Worm (Caenorhabditis elegans) whole organism, mixed stage, embryonic: Measurements from ENCODE around the gene C01G5.25.
"Not testable (repeated sequence)": the region's sequence is repeated elsewhere in the genome, so short reads cannot be mapped to it uniquely, and the experiment has no call there.

Experiments
- ham-2 ChIP-seq: fragments of 200-800 bp; sonication (Bioruptor generic); optimal IDR thresholded peaks from 2 replicates; lab custom pipeline; 2018; ENCODE audit warnings: mild to moderate bottlenecking, missing genetic modification characterization, missing compliant biosample characterization
- lsy-2 ChIP-seq: fragments of 150-350 bp; optimal IDR thresholded peaks from 2 replicates; lab custom pipeline; 2014; ENCODE audit warnings: missing biosample characterization, missing genetic modification characterization
- nhr-12 ChIP-seq: fragments of 150-350 bp; optimal IDR thresholded peaks from 2 replicates; lab custom pipeline; 2014; ENCODE audit warnings: missing biosample characterization, missing genetic modification characterization
- nhr-28 ChIP-seq: fragments of 150-350 bp; optimal IDR thresholded peaks from 2 replicates; lab custom pipeline; 2014; ENCODE audit warnings: missing biosample characterization, missing genetic modification characterization
- pha-4 ChIP-seq: fragments of 150-350 bp; optimal IDR thresholded peaks from 2 replicates; lab custom pipeline; 2018; ENCODE audit warnings: missing biosample characterization, missing genetic modification reagents, missing genetic modification characterization
- sem-2 ChIP-seq: fragments of 200-800 bp; sonication (Bioruptor generic); optimal IDR thresholded peaks from 2 replicates; lab custom pipeline; 2018; ENCODE audit warnings: mild to moderate bottlenecking, missing genetic modification characterization, missing compliant biosample characterization

ce11 chrIV:6594871-6595270, 53.4 kb downstream of the C01G5.25 start, which contains the start of gene nspb-3:
- TF ChIP-seq nhr-12 (tag; lab: Kevin White, UChicago); pha-4 (tag; lab: Kevin White, UChicago); nhr-28 (tag; lab: Kevin White, UChicago); sem-2 (GFP tag; lab: Kevin White, UChicago); lsy-2 (tag; lab: Kevin White, UChicago); ham-2 (GFP tag; lab: Kevin White, UChicago): not testable (repeated sequence)
